Worm (Caenorhabditis elegans): Measurements from ENCODE around the gene ced-6.

ced-6 gene

ce11 chrIII:5582766-5583165, 12.8 kb upstream of the ced-6 start, which contains the start of the genes F56D2.8 and uev-2:
Gene F56D2.8, minus strand, starts transcription at chrIII:5582866.
Gene uev-2, plus strand, starts transcription at chrIII:5583125.
- TF ChIP-seq unc-39 (tag; optimal IDR thresholded peaks at IDR 0.05) (no peak), R02D3.7 (tag; optimal IDR thresholded peaks at IDR 0.05) (no peak), elt-3 (tag; optimal IDR thresholded peaks at IDR 0.05) (no peak), ztf-11 (tag; optimal IDR thresholded peaks at IDR 0.05) (no peak), nhr-237 (tag; optimal IDR thresholded peaks at IDR 0.05) (no peak), fkh-10 (GFP tag; optimal IDR thresholded peaks at IDR 0.05) (no peak), fkh-2 (tag; optimal IDR thresholded peaks at IDR 0.05) (no peak), jun-1 (tag; optimal IDR thresholded peaks at IDR 0.05) (no peak), daf-12 (tag; optimal IDR thresholded peaks at IDR 0.05) (no peak), elt-2 (tag; optimal IDR thresholded peaks at IDR 0.05) (no peak), nhr-67 (tag; optimal IDR thresholded peaks at IDR 0.05) (no peak), fos-1 (tag; optimal IDR thresholded peaks at IDR 0.05) (no peak), nfya-1 (tag; optimal IDR thresholded peaks at IDR 0.05; ENCODE audit: insufficient read depth) (no peak), nhr-77 (tag; optimal IDR thresholded peaks at IDR 0.05) (no peak)

ce11 chrIII:5584647-5585046, 10.9 kb upstream of the ced-6 start, which contains the start of gene F56D2.3:
Gene F56D2.3, plus strand, starts transcription at chrIII:5584947.
- TF ChIP-seq pha-4 (tag; optimal IDR thresholded peaks at IDR 0.05) (peak; percentile 2), hmg-11 (tag; optimal IDR thresholded peaks at IDR 0.05) (no peak)

- TF ChIP-seq nhr-12 (tag; optimal IDR thresholded peaks at IDR 0.05) (no peak), lin-15B (tag; optimal IDR thresholded peaks at IDR 0.05) (no peak), lin-39 (tag; optimal IDR thresholded peaks at IDR 0.05) (no peak), elt-2 (tag; optimal IDR thresholded peaks at IDR 0.05) (no peak), egl-27 (tag; optimal IDR thresholded peaks at IDR 0.05) (no peak)
Measured at ce11 chrIII:5585711-5586110, 9.9 kb upstream of the ced-6 start.

- TF ChIP-seq lin-15B (tag; optimal IDR thresholded peaks at IDR 0.05) (peak; percentile 39), elt-2 (tag; optimal IDR thresholded peaks at IDR 0.05) (no peak), daf-12 (tag; optimal IDR thresholded peaks at IDR 0.05) (no peak), elt-3 (tag; optimal IDR thresholded peaks at IDR 0.05) (no peak), pha-4 (tag; optimal IDR thresholded peaks at IDR 0.05) (peak; percentile 54), ztf-4 (tag; optimal IDR thresholded peaks at IDR 0.05) (no peak), ama-1 (optimal IDR thresholded peaks at IDR 0.05) (no peak)
Measured at ce11 chrIII:5586925-5587324, 8.6 kb upstream of the ced-6 start, which contains the start of gene F56D2.2. Gene F56D2.2, plus strand, starts transcription at chrIII:5587263.

- TF ChIP-seq ceh-16 (tag; optimal IDR thresholded peaks at IDR 0.05) (no peak), hmg-11 (tag; optimal IDR thresholded peaks at IDR 0.05) (no peak), ztf-4 (tag; optimal IDR thresholded peaks at IDR 0.05) (no peak), nhr-76 (tag; optimal IDR thresholded peaks at IDR 0.05) (no peak), elt-2 (tag; optimal IDR thresholded peaks at IDR 0.05) (no peak), nhr-77 (tag; optimal IDR thresholded peaks at IDR 0.05) (no peak), pqm-1 (tag; optimal IDR thresholded peaks at IDR 0.05) (no peak), sea-2 (GFP tag; optimal IDR thresholded peaks at IDR 0.05) (no peak), nfya-1 (tag; optimal IDR thresholded peaks at IDR 0.05; ENCODE audit: insufficient read depth) (no peak), elt-3 (tag; optimal IDR thresholded peaks at IDR 0.05) (no peak), fkh-10 (GFP tag; optimal IDR thresholded peaks at IDR 0.05) (no peak), egl-5 (tag; optimal IDR thresholded peaks at IDR 0.05) (no peak), lsy-12 (tag; optimal IDR thresholded peaks at IDR 0.05) (no peak), nhr-25 (tag; optimal IDR thresholded peaks at IDR 0.05) (no peak), unc-39 (tag; optimal IDR thresholded peaks at IDR 0.05) (no peak), mml-1 (tag; optimal IDR thresholded peaks at IDR 0.05) (no peak)
Measured at ce11 chrIII:5588746-5589145, 6.8 kb upstream of the ced-6 start.

ce11 chrIII:5591668-5592149, 3.9 kb upstream of the ced-6 start, which contains the start of the genes ddx-15 and ucr-1:
Gene ddx-15, minus strand, starts transcription at chrIII:5591718.
Gene ucr-1, plus strand, starts transcription at chrIII:5592135.
- TF ChIP-seq aly-2 (tag; optimal IDR thresholded peaks at IDR 0.05) (no peak), nhr-12 (tag; optimal IDR thresholded peaks at IDR 0.05) (no peak), nhr-28 (tag; optimal IDR thresholded peaks at IDR 0.05) (no peak), ZK546.5 (tag; optimal IDR thresholded peaks at IDR 0.05) (no peak), pha-4 (tag; optimal IDR thresholded peaks at IDR 0.05) (peak; percentile 85), tbx-2 (tag; optimal IDR thresholded peaks at IDR 0.05) (no peak), nhr-76 (tag; optimal IDR thresholded peaks at IDR 0.05) (no peak), mml-1 (tag; optimal IDR thresholded peaks at IDR 0.05) (no peak), nfya-1 (tag; optimal IDR thresholded peaks at IDR 0.05; ENCODE audit: insufficient read depth) (peak; percentile 80), unc-62 (GFP tag; optimal IDR thresholded peaks at IDR 0.05) (no peak), ztf-11 (tag; optimal IDR thresholded peaks at IDR 0.05) (no peak), R02D3.7 (tag; optimal IDR thresholded peaks at IDR 0.05) (peak; percentile 88), daf-12 (tag; optimal IDR thresholded peaks at IDR 0.05) (no peak), egl-5 (tag; optimal IDR thresholded peaks at IDR 0.05) (peak; percentile 24), ceh-28 (tag; optimal IDR thresholded peaks at IDR 0.05) (no peak), jun-1 (tag; optimal IDR thresholded peaks at IDR 0.05) (no peak), nhr-77 (tag; optimal IDR thresholded peaks at IDR 0.05) (no peak), skn-1 (tag; optimal IDR thresholded peaks at IDR 0.05) (no peak), hmg-11 (tag; optimal IDR thresholded peaks at IDR 0.05) (peak; percentile 20), mdl-1 (tag; optimal IDR thresholded peaks at IDR 0.05) (no peak), ama-1 (optimal IDR thresholded peaks at IDR 0.05) (no peak), ztf-4 (tag; optimal IDR thresholded peaks at IDR 0.05) (no peak), lin-15B (tag; optimal IDR thresholded peaks at IDR 0.05) (peak; percentile 89), sea-2 (GFP tag; optimal IDR thresholded peaks at IDR 0.05) (no peak), lin-39 (tag; optimal IDR thresholded peaks at IDR 0.05) (peak; percentile 96), fkh-10 (GFP tag; optimal IDR thresholded peaks at IDR 0.05) (no peak), nhr-11 (tag; optimal IDR thresholded peaks at IDR 0.05) (no peak), nhr-237 (tag; optimal IDR thresholded peaks at IDR 0.05) (no peak)
